Fruit fly (Drosophila melanogaster): Measurements from ENCODE around the gene CG15293.

DNA sequence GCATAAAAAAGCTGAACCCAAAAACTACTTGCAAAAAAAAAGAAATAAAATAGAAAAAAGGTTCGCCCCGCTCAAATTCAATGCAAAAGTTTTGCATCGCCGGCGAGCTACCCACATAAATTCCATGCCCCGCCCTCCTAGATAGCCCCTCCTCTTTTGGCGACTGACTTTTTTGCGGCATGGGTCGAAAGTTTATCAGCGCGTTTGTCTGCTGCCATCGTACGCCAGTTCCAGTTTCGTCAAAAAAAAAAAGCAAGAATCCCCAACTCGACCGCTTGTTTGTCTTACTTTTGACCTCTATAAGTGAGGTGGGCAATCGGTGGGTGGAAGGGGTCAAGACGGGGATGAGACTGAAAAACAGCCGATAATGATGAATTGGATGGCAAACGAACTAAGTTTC lies 33.6 kb upstream of the CG15293 start:
- TF ChIP-seq CG7045 (GFP tag; optimal IDR thresholded peaks at IDR 0.05) (no peak), ovo (GFP tag; optimal IDR thresholded peaks at IDR 0.05) (no peak), CG11617 (GFP tag; optimal IDR thresholded peaks at IDR 0.05) (no peak), tj (GFP tag; optimal IDR thresholded peaks at IDR 0.05) (no peak), CG14711 (tag; optimal IDR thresholded peaks at IDR 0.05) (no peak), cnc (optimal IDR thresholded peaks at IDR 0.05) (no peak)
